Worm (Caenorhabditis elegans): Measurements from ENCODE around the gene F54E4.3.

ce11 chrX:14639941-14640340 lies 3.7 kb upstream of the F54E4.3 start:
- TF ChIP-seq pha-4 (tag; optimal IDR thresholded peaks at IDR 0.05) (no peak), madf-3 (GFP tag; IDR thresholded peaks at IDR 0.05) (no peak), dpl-1 (GFP tag; optimal IDR thresholded peaks at IDR 0.05) (no peak), Y53G8AR.9 (GFP tag; conservative IDR thresholded peaks at IDR 0.05) (no peak), gei-17 (GFP tag; optimal IDR thresholded peaks at IDR 0.05) (no peak), unc-130 (GFP tag; optimal IDR thresholded peaks at IDR 0.05) (no peak), ztf-22 (GFP tag; optimal IDR thresholded peaks at IDR 0.05) (no peak), hmg-20 (GFP tag; IDR thresholded peaks at IDR 0.05) (no peak), mcd-1 (GFP tag; IDR thresholded peaks at IDR 0.05) (no peak), dox-1 (GFP tag; IDR thresholded peaks at IDR 0.05) (no peak)
